ENCODE assay signal across 1 fruit fly cellular context in the genomic region with DNA sequence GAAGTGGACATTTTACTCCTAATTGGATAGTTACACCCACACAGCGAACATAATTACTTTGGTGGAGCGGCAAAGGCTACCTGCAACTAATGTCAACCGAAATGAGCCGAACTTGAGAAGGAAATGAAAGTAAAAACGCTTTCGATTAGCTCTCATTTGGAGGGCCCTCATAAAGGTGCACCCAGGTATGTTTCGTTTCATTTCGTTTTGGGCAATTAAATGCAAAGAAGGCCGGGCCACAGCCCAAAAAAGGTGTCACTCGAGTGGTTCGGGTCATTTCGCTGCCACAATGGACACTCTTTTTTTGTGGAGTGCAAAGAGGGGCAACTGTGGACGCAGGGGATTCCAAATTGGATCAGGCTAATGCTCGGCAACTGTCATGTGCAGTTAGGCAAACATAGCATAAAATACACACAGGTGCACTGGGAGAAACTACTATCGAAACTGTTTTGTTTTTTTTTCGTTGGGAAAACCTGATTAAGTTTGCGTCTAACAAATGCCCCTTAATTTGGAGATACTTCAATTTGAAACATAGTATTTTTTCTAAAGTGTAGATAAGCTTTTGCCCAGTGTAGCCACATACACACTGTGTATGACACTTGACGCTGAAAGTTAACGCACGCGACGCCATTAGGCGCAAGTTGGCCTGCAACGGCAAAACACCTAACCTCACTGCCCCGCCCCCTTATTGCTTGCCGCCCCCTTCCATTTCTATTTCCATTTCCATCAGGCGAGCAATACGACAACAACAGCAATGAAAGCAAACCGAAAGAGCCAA.
TF ChIP-seq lines count a peak whose summit lies in the region.

No protein-coding gene starts in this region.

TF ChIP-seq in whole organism, embryonic, 481 proteins besides CTCF, POLR2A, EP300 and RAD21 (continued from another document and continues in another):
- peak; percentile 61 for TF ChIP-seq Sry-δ (GFP tag; optimal IDR thresholded peaks at IDR 0.05; lab: Kevin White, UChicago)
- peak; percentile 96 for TF ChIP-seq ken (GFP tag; IDR thresholded peaks at IDR 0.05; lab: Robert Waterston, UW)
- TF ChIP-seq CG16815 (GFP tag; optimal IDR thresholded peaks at IDR 0.05; lab: Kevin White, UChicago) = peak; percentile 64
- peak; percentile 41 for TF ChIP-seq Ets97D (GFP tag; optimal IDR thresholded peaks at IDR 0.05; lab: Kevin White, UChicago)
- TF ChIP-seq CG5245 (GFP tag; optimal IDR thresholded peaks at IDR 0.05; lab: Kevin White, UChicago) = peak; percentile 93
- TF ChIP-seq CG9215 (GFP tag; IDR thresholded peaks at IDR 0.05; lab: Robert Waterston, UW) = peak; percentile 49
- TF ChIP-seq MTF-1 (GFP tag; optimal IDR thresholded peaks at IDR 0.05; lab: Kevin White, UChicago; ENCODE audit: borderline replicate concordance) = peak; percentile 77
- TF ChIP-seq CG3838 (GFP tag; optimal IDR thresholded peaks at IDR 0.05; lab: Kevin White, UChicago) = no peak
- TF ChIP-seq Side (GFP tag; optimal IDR thresholded peaks at IDR 0.05; lab: Kevin White, UChicago) = peak; percentile 85
- no peak for TF ChIP-seq Nf-YC (tag; optimal IDR thresholded peaks at IDR 0.05; lab: Kevin White, UChicago)
- peak; percentile 79 for TF ChIP-seq CG15696 (tag; optimal IDR thresholded peaks at IDR 0.05; lab: Kevin White, UChicago)
- TF ChIP-seq Gsc (GFP tag; IDR thresholded peaks at IDR 0.05; lab: Robert Waterston, UW) = peak; percentile 90
- no peak for TF ChIP-seq CG8478 (optimal IDR thresholded peaks at IDR 0.05; lab: Kevin White, UChicago)
- TF ChIP-seq Rfx (GFP tag; IDR thresholded peaks at IDR 0.05; lab: Robert Waterston, UW) = peak; percentile 81
- TF ChIP-seq bigmax (GFP tag; optimal IDR thresholded peaks at IDR 0.05; lab: Kevin White, UChicago) = peak; percentile 85
- no peak for TF ChIP-seq CG1832 (GFP tag; optimal IDR thresholded peaks at IDR 0.05; lab: Kevin White, UChicago)
- TF ChIP-seq CG12071 (GFP tag; optimal IDR thresholded peaks at IDR 0.05; lab: Kevin White, UChicago) = peak; percentile 78
- TF ChIP-seq D (optimal IDR thresholded peaks at IDR 0.05; lab: Kevin White, UChicago) = no peak
- peak; percentile 81 for TF ChIP-seq D (GFP tag; optimal IDR thresholded peaks at IDR 0.05; lab: Kevin White, UChicago)
- no peak for TF ChIP-seq zen2 (GFP tag; IDR thresholded peaks at IDR 0.05; lab: Robert Waterston, UW; ENCODE audit: partially characterized antibody)
- peak; percentile 76 for TF ChIP-seq Mes4 (GFP tag; optimal IDR thresholded peaks at IDR 0.05; lab: Kevin White, UChicago)
- no peak for TF ChIP-seq cg (GFP tag; optimal IDR thresholded peaks at IDR 0.05; lab: Kevin White, UChicago)
- peak; percentile 74 for TF ChIP-seq Atf3 (GFP tag; optimal IDR thresholded peaks at IDR 0.05; lab: Kevin White, UChicago)
- peak; percentile 87 for TF ChIP-seq CG17359 (tag; optimal IDR thresholded peaks at IDR 0.05; lab: Kevin White, UChicago)
- TF ChIP-seq sqz (GFP tag; optimal IDR thresholded peaks at IDR 0.05; lab: Kevin White, UChicago) = no peak
- peak; percentile 71 for TF ChIP-seq salm (tag; optimal IDR thresholded peaks at IDR 0.05; lab: Kevin White, UChicago)
- TF ChIP-seq danr (GFP tag; IDR thresholded peaks at IDR 0.05; lab: Robert Waterston, UW) = peak; percentile 89
- TF ChIP-seq C15 (GFP tag; IDR thresholded peaks at IDR 0.05; lab: Robert Waterston, UW) = peak; percentile 84; the same call in 2 of the 3 replicates
- TF ChIP-seq maf-S (GFP tag; optimal IDR thresholded peaks at IDR 0.05; lab: Kevin White, UChicago) = peak; percentile 81
- TF ChIP-seq CG9437 (GFP tag; optimal IDR thresholded peaks at IDR 0.05; lab: Kevin White, UChicago) = peak; percentile 10
- peak; percentile 20 for TF ChIP-seq grau (tag; optimal IDR thresholded peaks at IDR 0.05; lab: Kevin White, UChicago)
- TF ChIP-seq CG31388 (GFP tag; optimal IDR thresholded peaks at IDR 0.05; lab: Kevin White, UChicago) = peak; percentile 78
- TF ChIP-seq E2f1 (GFP tag; IDR thresholded peaks at IDR 0.05; lab: Robert Waterston, UW) = peak; percentile 91
- TF ChIP-seq croc (GFP tag; conservative IDR thresholded peaks at IDR 0.05; lab: Robert Waterston, UW) = peak; percentile 94
- no peak for TF ChIP-seq Deaf1 (tag; optimal IDR thresholded peaks at IDR 0.05; lab: Kevin White, UChicago)
- TF ChIP-seq ara (GFP tag; IDR thresholded peaks at IDR 0.05; lab: Robert Waterston, UW) = peak; percentile 98
- TF ChIP-seq mam (GFP tag; optimal IDR thresholded peaks at IDR 0.05; lab: Kevin White, UChicago) = peak; percentile 67
- TF ChIP-seq sna (GFP tag; IDR thresholded peaks at IDR 0.05; lab: Robert Waterston, UW; ENCODE audit: partially characterized antibody) = no peak
- peak; percentile 58 for TF ChIP-seq Mad (GFP tag; optimal IDR thresholded peaks at IDR 0.05; lab: Kevin White, UChicago)
- TF ChIP-seq CG30431 (GFP tag; optimal IDR thresholded peaks at IDR 0.05; lab: Kevin White, UChicago) = peak; percentile 81
- no peak for TF ChIP-seq gro (GFP tag; optimal IDR thresholded peaks at IDR 0.05; lab: Kevin White, UChicago)
- TF ChIP-seq CG11560 (tag; IDR thresholded peaks at IDR 0.05; lab: Robert Waterston, UW) = peak; percentile 46; the same call in 2 of the 3 replicates
- TF ChIP-seq Dfd (GFP tag; optimal IDR thresholded peaks at IDR 0.05; lab: Kevin White, UChicago) = no peak
- no peak for TF ChIP-seq CG15479 (GFP tag; optimal IDR thresholded peaks at IDR 0.05; lab: Kevin White, UChicago)
- peak; percentile 78 for TF ChIP-seq cato (GFP tag; optimal IDR thresholded peaks at IDR 0.05; lab: Kevin White, UChicago; ENCODE audit: borderline replicate concordance)
- peak; percentile 82 for TF ChIP-seq en (GFP tag; optimal IDR thresholded peaks at IDR 0.05; lab: Kevin White, UChicago)
- TF ChIP-seq sens (GFP tag; lab: Kevin White, UChicago) = peak; percentile 97
- TF ChIP-seq CG6175 (GFP tag; IDR thresholded peaks at IDR 0.05; lab: Robert Waterston, UW) = peak; percentile 83
- peak; percentile 92 for TF ChIP-seq jumu (GFP tag; optimal IDR thresholded peaks at IDR 0.05; lab: Kevin White, UChicago)
- peak; percentile 93 for TF ChIP-seq CG34422 (GFP tag; IDR thresholded peaks at IDR 0.05; lab: Robert Waterston, UW)
- no peak for TF ChIP-seq Doc3 (GFP tag; IDR thresholded peaks at IDR 0.05; lab: Robert Waterston, UW; ENCODE audit: partially characterized antibody)
- peak; percentile 95 for TF ChIP-seq Xrp1 (GFP tag; IDR thresholded peaks at IDR 0.05; lab: Robert Waterston, UW)
- TF ChIP-seq CG18476 (GFP tag; optimal IDR thresholded peaks at IDR 0.05; lab: Kevin White, UChicago) = peak; percentile 58
- peak; percentile 15 for TF ChIP-seq pho (GFP tag; optimal IDR thresholded peaks at IDR 0.05; lab: Kevin White, UChicago)
- TF ChIP-seq CG4282 (GFP tag; optimal IDR thresholded peaks at IDR 0.05; lab: Kevin White, UChicago) = no peak
- no peak for TF ChIP-seq CG8924 (tag; optimal IDR thresholded peaks at IDR 0.05; lab: Kevin White, UChicago)
- TF ChIP-seq CG18619 (GFP tag; optimal IDR thresholded peaks at IDR 0.05; lab: Kevin White, UChicago) = peak; percentile 61
- peak; percentile 63 for TF ChIP-seq CG12236 (GFP tag; optimal IDR thresholded peaks at IDR 0.05; lab: Kevin White, UChicago)
- peak; percentile 85 for TF ChIP-seq CG8944 (GFP tag; optimal IDR thresholded peaks at IDR 0.05; lab: Kevin White, UChicago)
- peak; percentile 96 for TF ChIP-seq CG32772 (GFP tag; IDR thresholded peaks at IDR 0.05; lab: Robert Waterston, UW)
- no peak for TF ChIP-seq knrl (GFP tag; IDR thresholded peaks at IDR 0.05; lab: Robert Waterston, UW; ENCODE audit: partially characterized antibody)
- no peak for TF ChIP-seq CG2129 (GFP tag; IDR thresholded peaks at IDR 0.05; lab: Robert Waterston, UW; ENCODE audit: partially characterized antibody)
- no peak for TF ChIP-seq twi (tag; optimal IDR thresholded peaks at IDR 0.05; lab: Kevin White, UChicago)
- peak; percentile 65 for TF ChIP-seq Fer1 (GFP tag; optimal IDR thresholded peaks at IDR 0.05; lab: Kevin White, UChicago)
- peak; percentile 38 for TF ChIP-seq CG4328 (GFP tag; optimal IDR thresholded peaks at IDR 0.05; lab: Kevin White, UChicago)
- TF ChIP-seq Spps (tag; optimal IDR thresholded peaks at IDR 0.05; lab: Kevin White, UChicago) = peak; percentile 81
- TF ChIP-seq CG1233 (GFP tag; optimal IDR thresholded peaks at IDR 0.05; lab: Kevin White, UChicago) = peak; percentile 76
- no peak for TF ChIP-seq Lpt (GFP tag; optimal IDR thresholded peaks at IDR 0.05; lab: Kevin White, UChicago)
- TF ChIP-seq yki (optimal IDR thresholded peaks at IDR 0.05; lab: Kevin White, UChicago) = no peak
- TF ChIP-seq CG4360 (GFP tag; IDR thresholded peaks at IDR 0.05; lab: Robert Waterston, UW) = peak; percentile 86
- peak; percentile 72 for TF ChIP-seq klu (GFP tag; IDR thresholded peaks at IDR 0.05; lab: Robert Waterston, UW)
- no peak for TF ChIP-seq chinmo (GFP tag; IDR thresholded peaks at IDR 0.05; lab: Robert Waterston, UW; ENCODE audit: partially characterized antibody)
- peak; percentile 53 for TF ChIP-seq emc (GFP tag; optimal IDR thresholded peaks at IDR 0.05; lab: Kevin White, UChicago)
- peak; percentile 94 for TF ChIP-seq CG4820 (GFP tag; optimal IDR thresholded peaks at IDR 0.05; lab: Kevin White, UChicago)
- peak; percentile 85 to 87 for TF ChIP-seq chif (GFP tag; optimal IDR thresholded peaks at IDR 0.05; lab: Kevin White, UChicago)
- peak; percentile 89 for TF ChIP-seq CG18764 (GFP tag; optimal IDR thresholded peaks at IDR 0.05; lab: Kevin White, UChicago)
- peak; percentile 63 for TF ChIP-seq NC2α (GFP tag; optimal IDR thresholded peaks at IDR 0.05; lab: Kevin White, UChicago)
- peak; percentile 66 for TF ChIP-seq CG12155 (GFP tag; optimal IDR thresholded peaks at IDR 0.05; lab: Kevin White, UChicago)
- TF ChIP-seq ase (GFP tag; IDR thresholded peaks at IDR 0.05; lab: Robert Waterston, UW) = peak; percentile 91
- TF ChIP-seq CG11093 (GFP tag; IDR thresholded peaks at IDR 0.05; lab: Robert Waterston, UW) = peak; percentile 89
- TF ChIP-seq Awh (GFP tag; IDR thresholded peaks at IDR 0.05; lab: Robert Waterston, UW) = peak; percentile 96
- peak; percentile 7 to 70 for TF ChIP-seq Hr51 (GFP tag; optimal IDR thresholded peaks at IDR 0.05; lab: Kevin White, UChicago)
- peak; percentile 80 for TF ChIP-seq sr (GFP tag; IDR thresholded peaks at IDR 0.05; lab: Robert Waterston, UW)
- peak; percentile 65; the same call in 1 of the 2 replicates for TF ChIP-seq wdn (GFP tag; IDR thresholded peaks at IDR 0.05; lab: Robert Waterston, UW)
- TF ChIP-seq al (GFP tag; IDR thresholded peaks at IDR 0.05; lab: Robert Waterston, UW) = peak; percentile 77
- peak; percentile 74 for TF ChIP-seq CG6813 (GFP tag; optimal IDR thresholded peaks at IDR 0.05; lab: Kevin White, UChicago)
- peak; percentile 86 for TF ChIP-seq sob (GFP tag; IDR thresholded peaks at IDR 0.05; lab: Robert Waterston, UW)
- no peak for TF ChIP-seq CG7963 (GFP tag; IDR thresholded peaks at IDR 0.05; lab: Robert Waterston, UW; ENCODE audit: partially characterized antibody)
- peak; percentile 87 for TF ChIP-seq CG14667 (GFP tag; IDR thresholded peaks at IDR 0.05; lab: Robert Waterston, UW)
- peak; percentile 67 for TF ChIP-seq CG10431 (GFP tag; optimal IDR thresholded peaks at IDR 0.05; lab: Kevin White, UChicago)
- no peak for TF ChIP-seq CG6791 (GFP tag; IDR thresholded peaks at IDR 0.05; lab: Robert Waterston, UW; ENCODE audit: partially characterized antibody)
- TF ChIP-seq Myb (GFP tag; optimal IDR thresholded peaks at IDR 0.05; lab: Kevin White, UChicago) = peak; percentile 54
- TF ChIP-seq nerfin-2 (GFP tag; IDR thresholded peaks at IDR 0.05; lab: Robert Waterston, UW; ENCODE audit: partially characterized antibody) = no peak
- peak; percentile 90 for TF ChIP-seq unpg (GFP tag; optimal IDR thresholded peaks at IDR 0.05; lab: Kevin White, UChicago)
- peak; percentile 86 for TF ChIP-seq slp2 (GFP tag; optimal IDR thresholded peaks at IDR 0.05; lab: Kevin White, UChicago)
- peak; percentile 40 for TF ChIP-seq CrebB (tag; optimal IDR thresholded peaks at IDR 0.05; lab: Kevin White, UChicago)
- peak; percentile 23 for TF ChIP-seq CG7745 (tag; optimal IDR thresholded peaks at IDR 0.05; lab: Kevin White, UChicago)
- TF ChIP-seq E2f2 (GFP tag; IDR thresholded peaks at IDR 0.05; lab: Robert Waterston, UW) = 0 out of 2 replicates have a peak, but pooled peaks have one; percentile 51
- TF ChIP-seq pfk (GFP tag; optimal IDR thresholded peaks at IDR 0.05; lab: Kevin White, UChicago) = no peak
- peak; percentile 81 for TF ChIP-seq CoRest (tag; optimal IDR thresholded peaks at IDR 0.05; lab: Kevin White, UChicago)
- peak; percentile 62 for TF ChIP-seq gsb (GFP tag; IDR thresholded peaks at IDR 0.05; lab: Robert Waterston, UW)
- TF ChIP-seq CG31224 (GFP tag; IDR thresholded peaks at IDR 0.05; lab: Robert Waterston, UW) = peak; percentile 71
- no peak for TF ChIP-seq prd (optimal IDR thresholded peaks at IDR 0.05; lab: Kevin White, UChicago)
- peak; percentile 94 for TF ChIP-seq prd (GFP tag; IDR thresholded peaks at IDR 0.05; lab: Robert Waterston, UW)
- TF ChIP-seq eve (GFP tag; optimal IDR thresholded peaks at IDR 0.05; lab: Kevin White, UChicago) = peak; percentile 7 to 91
- peak; percentile 88 for TF ChIP-seq repo (GFP tag; optimal IDR thresholded peaks at IDR 0.05; lab: Kevin White, UChicago)
- 0 out of 2 replicates have a peak, but pooled peaks have one; percentile 22 for TF ChIP-seq CG16779 (GFP tag; IDR thresholded peaks at IDR 0.05; lab: Robert Waterston, UW)
- peak; percentile 41 for TF ChIP-seq CG2116 (GFP tag; optimal IDR thresholded peaks at IDR 0.05; lab: Kevin White, UChicago)
- TF ChIP-seq lola (GFP tag; optimal IDR thresholded peaks at IDR 0.05; lab: Kevin White, UChicago) = peak in 1 of 3 experiments; percentile 79
- peak; percentile 83 for TF ChIP-seq bowl (GFP tag; IDR thresholded peaks at IDR 0.05; lab: Robert Waterston, UW)
- TF ChIP-seq dmrt11E (tag; optimal IDR thresholded peaks at IDR 0.05; lab: Kevin White, UChicago) = peak; percentile 89
- no peak for TF ChIP-seq CG34376 (GFP tag; optimal IDR thresholded peaks at IDR 0.05; lab: Kevin White, UChicago)
- TF ChIP-seq fd64A (GFP tag; optimal IDR thresholded peaks at IDR 0.05; lab: Kevin White, UChicago) = peak; percentile 80
- TF ChIP-seq zf30C (GFP tag; optimal IDR thresholded peaks at IDR 0.05; lab: Kevin White, UChicago) = peak; percentile 76
- TF ChIP-seq CG12391 (tag; optimal IDR thresholded peaks at IDR 0.05; lab: Kevin White, UChicago) = peak; percentile 78
- TF ChIP-seq Fer3 (tag; optimal IDR thresholded peaks at IDR 0.05; lab: Kevin White, UChicago) = peak; percentile 78
- TF ChIP-seq CG7839 (tag; optimal IDR thresholded peaks at IDR 0.05; lab: Kevin White, UChicago) = peak; percentile 80
- TF ChIP-seq CG9609 (GFP tag; optimal IDR thresholded peaks at IDR 0.05; lab: Kevin White, UChicago) = peak; percentile 85
- TF ChIP-seq CG14965 (GFP tag; optimal IDR thresholded peaks at IDR 0.05; lab: Kevin White, UChicago; ENCODE audit: borderline replicate concordance) = peak; percentile 75
- TF ChIP-seq oc (tag; optimal IDR thresholded peaks at IDR 0.05; lab: Kevin White, UChicago) = peak; percentile 87
- TF ChIP-seq CG6689 (GFP tag; IDR thresholded peaks at IDR 0.05; lab: Robert Waterston, UW) = peak; percentile 93
